Fruit fly (Drosophila melanogaster) whole organism, embryonic: ENCODE data around the gene CG31800.

ENCODE experiments used
- Atf-2 ChIP-seq: fragments of 200-800 bp; sonication (Bioruptor generic); optimal IDR thresholded peaks from 2 replicates; lab custom pipeline; 2016; ENCODE audit warnings: missing biosample characterization, missing genetic modification characterization
- Blimp-1 ChIP-seq: fragments of 200-800 bp; sonication (Bioruptor generic); optimal IDR thresholded peaks from 3 replicates; lab custom pipeline; 2018; ENCODE audit warnings: missing biosample characterization, missing genetic modification characterization, mild to moderate bottlenecking, moderate library complexity, missing genetic modification reagents
- CG10267 ChIP-seq: fragments of 200-800 bp; sonication (Bioruptor generic); optimal IDR thresholded peaks from 2 replicates; lab custom pipeline; 2018; ENCODE audit warnings: missing biosample characterization, mild to moderate bottlenecking, missing genetic modification characterization, moderate library complexity
- CG10431 ChIP-seq: fragments of 200-800 bp; sonication (Bioruptor generic); optimal IDR thresholded peaks from 3 replicates; lab custom pipeline; 2018; ENCODE audit warnings: missing biosample characterization, mild to moderate bottlenecking, missing genetic modification characterization
- CG10543 ChIP-seq: fragments of 200-800 bp; sonication (Bioruptor generic); optimal IDR thresholded peaks from 3 replicates; lab custom pipeline; 2017; ENCODE audit warnings: missing biosample characterization, mild to moderate bottlenecking, missing genetic modification characterization, moderate library complexity
- CG11398 ChIP-seq: fragments of 200-800 bp; sonication (Bioruptor generic); optimal IDR thresholded peaks from 2 replicates; lab custom pipeline; 2016; ENCODE audit warnings: missing biosample characterization, missing genetic modification characterization
- CG11504 ChIP-seq: fragments of 200-800 bp; sonication (Bioruptor generic); optimal IDR thresholded peaks from 3 replicates; lab custom pipeline; 2019; ENCODE audit warnings: missing biosample characterization, mild to moderate bottlenecking, missing genetic modification characterization, moderate library complexity
- CG11560 ChIP-seq: fragments of 200-800 bp; sonication (Bioruptor generic); IDR thresholded peaks from 3 replicates; pipeline ENCODE4 v1.3.6; 2022; ENCODE audit warnings: missing biosample characterization, missing genetic modification characterization
- CG11696 ChIP-seq: fragments of 200-800 bp; sonication (Bioruptor generic); IDR thresholded peaks from 2 replicates; pipeline ENCODE4 v1.3.6; 2022; ENCODE audit warnings: missing biosample characterization, missing genetic modification characterization
- CG12071 ChIP-seq: fragments of 200-800 bp; sonication (Bioruptor generic); optimal IDR thresholded peaks from 3 replicates; lab custom pipeline; 2018; ENCODE audit warnings: missing biosample characterization, mild to moderate bottlenecking, missing genetic modification characterization
- CG12391 ChIP-seq: fragments of 200-800 bp; sonication (Bioruptor generic); optimal IDR thresholded peaks from 3 replicates; lab custom pipeline; 2018; ENCODE audit warnings: missing biosample characterization, mild to moderate bottlenecking, missing genetic modification characterization, moderate library complexity
- CG15601 ChIP-seq: fragments of 200-800 bp; sonication (Bioruptor generic); optimal IDR thresholded peaks from 3 replicates; lab custom pipeline; 2019; ENCODE audit warnings: missing biosample characterization, mild to moderate bottlenecking, missing genetic modification characterization, moderate library complexity
- CG15696 ChIP-seq: fragments of 200-800 bp; sonication (Bioruptor generic); optimal IDR thresholded peaks from 2 replicates; lab custom pipeline; 2019; ENCODE audit warnings: missing biosample characterization, mild to moderate bottlenecking, missing genetic modification characterization, moderate library complexity
- CG18599 ChIP-seq: fragments of 200-800 bp; sonication (Bioruptor generic); optimal IDR thresholded peaks from 3 replicates; lab custom pipeline; 2017; ENCODE audit warnings: missing biosample characterization, missing genetic modification characterization, mild to moderate bottlenecking, moderate library complexity, missing genetic modification reagents
- CG2875 ChIP-seq: fragments of 200-800 bp; sonication (Bioruptor generic); optimal IDR thresholded peaks from 2 replicates; lab custom pipeline; 2017; ENCODE audit warnings: missing biosample characterization, mild to moderate bottlenecking, missing genetic modification characterization, missing genetic modification reagents
- CG30020 ChIP-seq: fragments of 200-800 bp; optimal IDR thresholded peaks from 2 replicates; lab custom pipeline; 2019; ENCODE audit warnings: missing biosample characterization, mild to moderate bottlenecking, missing genetic modification characterization, moderate library complexity
- CG31388 ChIP-seq: fragments of 200-800 bp; sonication (Bioruptor generic); optimal IDR thresholded peaks from 2 replicates; lab custom pipeline; 2016; ENCODE audit warnings: missing biosample characterization, missing genetic modification characterization
- CG32532 ChIP-seq: fragments of 200-800 bp; sonication (Bioruptor generic); IDR thresholded peaks from 2 replicates; pipeline ENCODE4 v1.3.6; 2022; ENCODE audit warnings: missing biosample characterization, missing genetic modification characterization
- CG4854 ChIP-seq: fragments of 200-800 bp; sonication (Bioruptor generic); optimal IDR thresholded peaks from 2 replicates; lab custom pipeline; 2016; ENCODE audit warnings: missing biosample characterization, missing genetic modification characterization, inconsistent platforms
- CG6791 ChIP-seq: fragments of 200-800 bp; sonication (Bioruptor generic); IDR thresholded peaks from 3 replicates; pipeline ENCODE4 v1.3.6; 2022; ENCODE audit warnings: missing biosample characterization, missing genetic modification characterization; ENCODE audit not compliant: partially characterized antibody
- CG9797 ChIP-seq: fragments of 200-800 bp; sonication (Bioruptor generic); optimal IDR thresholded peaks from 3 replicates; lab custom pipeline; 2018; ENCODE audit warnings: missing biosample characterization, mild to moderate bottlenecking, missing genetic modification characterization
- CoRest ChIP-seq: fragments of 200-800 bp; sonication (Bioruptor generic); optimal IDR thresholded peaks from 3 replicates; lab custom pipeline; 2018; ENCODE audit warnings: missing biosample characterization, mild to moderate bottlenecking, missing genetic modification characterization, moderate library complexity
- Dbx ChIP-seq: fragments of 200-800 bp; sonication (Bioruptor generic); IDR thresholded peaks from 3 replicates; pipeline ENCODE4 v1.3.6; 2022; ENCODE audit warnings: missing biosample characterization, missing genetic modification characterization
- Dip2 ChIP-seq: fragments of 200-800 bp; sonication (Bioruptor generic); IDR thresholded peaks from 2 replicates; pipeline ENCODE4 v1.3.6; 2022; ENCODE audit warnings: missing biosample characterization, missing genetic modification characterization
- Ets97D ChIP-seq: fragments of 200-800 bp; sonication (Bioruptor generic); optimal IDR thresholded peaks from 3 replicates; lab custom pipeline; 2016; ENCODE audit warnings: missing biosample characterization, missing genetic modification characterization
- Lim3 ChIP-seq: fragments of 200-800 bp; sonication (Bioruptor generic); IDR thresholded peaks from 2 replicates; pipeline ENCODE4 v1.3.6; 2022; ENCODE audit warnings: missing biosample characterization, missing genetic modification characterization
- NFAT ChIP-seq: fragments of 200-800 bp; sonication (Bioruptor generic); IDR thresholded peaks from 2 replicates; pipeline ENCODE4 v1.3.6; 2022; ENCODE audit warnings: missing biosample characterization, missing genetic modification characterization
- Neu2 ChIP-seq: fragments of 200-800 bp; sonication (Bioruptor generic); optimal IDR thresholded peaks from 3 replicates; lab custom pipeline; 2016; ENCODE audit warnings: missing biosample characterization, missing genetic modification characterization, borderline replicate concordance
- Nf-YB ChIP-seq: fragments of 200-800 bp; sonication (Bioruptor generic); optimal IDR thresholded peaks from 3 replicates; lab custom pipeline; 2019; ENCODE audit warnings: missing biosample characterization, mild to moderate bottlenecking, missing genetic modification characterization, moderate library complexity
- Opbp ChIP-seq: fragments of 200-800 bp; sonication (Bioruptor generic); IDR thresholded peaks from 3 replicates; pipeline ENCODE4 v1.3.6; 2022; ENCODE audit warnings: missing biosample characterization, missing genetic modification characterization; ENCODE audit not compliant: partially characterized antibody
- Taf1 ChIP-seq: fragments of 200-800 bp; sonication (Bioruptor generic); IDR thresholded peaks from 2 replicates; pipeline ENCODE4 v1.3.6; 2022; ENCODE audit warnings: missing biosample characterization, missing genetic modification characterization
- bab2 ChIP-seq: fragments of 200-800 bp; sonication (Bioruptor generic); optimal IDR thresholded peaks from 2 replicates; lab custom pipeline; 2016; ENCODE audit warnings: missing biosample characterization, missing genetic modification characterization
- cas ChIP-seq: fragments of 200-800 bp; sonication (Bioruptor generic); IDR thresholded peaks from 2 replicates; pipeline ENCODE4 v1.3.6; 2022; ENCODE audit warnings: missing biosample characterization, missing genetic modification characterization
- cwo ChIP-seq: fragments of 200-800 bp; sonication (Bioruptor generic); optimal IDR thresholded peaks from 3 replicates; lab custom pipeline; 2017; ENCODE audit warnings: missing biosample characterization, missing genetic modification characterization, mild to moderate bottlenecking, moderate library complexity, missing genetic modification reagents
- fru ChIP-seq: fragments of >200 bp; optimal IDR thresholded peaks from 2 replicates; lab custom pipeline; 2017
- ftz-f1 ChIP-seq: fragments of 200-800 bp; sonication (Bioruptor generic); optimal IDR thresholded peaks from 2 replicates; lab custom pipeline; 2016; ENCODE audit warnings: missing biosample characterization, missing genetic modification characterization
- gsb ChIP-seq: fragments of 200-800 bp; sonication (Bioruptor generic); IDR thresholded peaks from 2 replicates; pipeline ENCODE4 v1.3.6; 2022; ENCODE audit warnings: missing biosample characterization, missing genetic modification characterization
- ham ChIP-seq: fragments of 200-800 bp; sonication (Bioruptor generic); IDR thresholded peaks from 2 replicates; pipeline ENCODE4 v1.3.6; 2022; ENCODE audit warnings: missing biosample characterization, missing genetic modification characterization
- insv ChIP-seq, 2 experiments: fragments of 200-800 bp; sonication (Bioruptor generic); optimal IDR thresholded peaks; 3 replicates each; lab custom pipeline; 2016 to 2018; ENCODE audit warnings: missing biosample characterization in 2 of 2, missing genetic modification characterization in 2 of 2
- nom ChIP-seq: fragments of 200-800 bp; sonication (Bioruptor generic); optimal IDR thresholded peaks from 2 replicates; lab custom pipeline; 2017; ENCODE audit warnings: missing biosample characterization, missing genetic modification characterization, mild to moderate bottlenecking, moderate library complexity, missing genetic modification reagents
- row ChIP-seq: fragments of 200-800 bp; sonication (Bioruptor generic); IDR thresholded peaks from 3 replicates; pipeline ENCODE4 v1.3.6; 2022; ENCODE audit warnings: missing biosample characterization, missing genetic modification characterization
- sens-2 ChIP-seq: fragments of 200-800 bp; sonication (Bioruptor generic); IDR thresholded peaks from 2 replicates; pipeline ENCODE4 v1.3.6; 2022; ENCODE audit warnings: missing biosample characterization, missing genetic modification characterization
- slbo ChIP-seq: fragments of 200-800 bp; sonication (Bioruptor generic); IDR thresholded peaks from 2 replicates; pipeline ENCODE4 v1.3.6; 2022; ENCODE audit warnings: missing biosample characterization, missing genetic modification characterization
- slp2 ChIP-seq: fragments of 200-800 bp; sonication (Bioruptor generic); optimal IDR thresholded peaks from 2 replicates; lab custom pipeline; 2016; ENCODE audit warnings: missing biosample characterization, missing genetic modification characterization
- stwl ChIP-seq: fragments of 200-800 bp; sonication (Bioruptor generic); optimal IDR thresholded peaks from 3 replicates; lab custom pipeline; 2018; ENCODE audit warnings: missing biosample characterization, mild to moderate bottlenecking, missing genetic modification characterization, moderate library complexity
- tll ChIP-seq, 2 experiments: fragments of 200-800 bp in 1 of 2; fragments of >200 bp in 1 of 2; sonication (Bioruptor generic) in 1 of 2; optimal IDR thresholded peaks; 2 replicates each; lab custom pipeline; 2017 to 2019; ENCODE audit warnings: missing biosample characterization in 2 of 2, missing genetic modification characterization in 2 of 2, mild to moderate bottlenecking in 1 of 2, moderate library complexity in 1 of 2
- trem ChIP-seq: fragments of 200-800 bp; optimal IDR thresholded peaks from 3 replicates; lab custom pipeline; 2019; ENCODE audit warnings: missing biosample characterization, mild to moderate bottlenecking, missing genetic modification characterization, moderate library complexity
- unc-4 ChIP-seq: fragments of 200-800 bp; sonication (Bioruptor generic); IDR thresholded peaks from 2 replicates; pipeline ENCODE4 v1.3.6; 2022; ENCODE audit warnings: missing biosample characterization, missing genetic modification characterization; ENCODE audit not compliant: partially characterized antibody
- yki ChIP-seq: fragments of >200 bp; optimal IDR thresholded peaks from 3 replicates; lab custom pipeline; 2018
- z ChIP-seq: fragments of 200-800 bp; sonication (Bioruptor generic); IDR thresholded peaks from 3 replicates; pipeline ENCODE4 v1.3.6; 2022; ENCODE audit warnings: missing biosample characterization, missing genetic modification characterization

CG31800 gene

dm6 chr2L:19053860-19054515, 19.6 kb upstream of the CG31800 start, which contains the start of gene CG10492:
CG10492 (plus strand) TSS chr2L:19054078.
- peak; percentile 92 for TF ChIP-seq CG9797
- TF ChIP-seq gsb (GFP tag; lab: Robert Waterston, UW) = no peak
- TF ChIP-seq Dip2 (GFP tag; lab: Robert Waterston, UW) = no peak
- no peak for TF ChIP-seq Atf-2 (GFP tag; lab: Kevin White, UChicago)
- no peak for TF ChIP-seq Lim3 (GFP tag; lab: Robert Waterston, UW)
- TF ChIP-seq CG11398 (GFP tag; lab: Kevin White, UChicago) = no peak
- TF ChIP-seq CG18599 = no peak
- no peak for TF ChIP-seq Neu2
- TF ChIP-seq unc-4 (GFP tag; lab: Robert Waterston, UW) = no peak
- TF ChIP-seq row (GFP tag; lab: Robert Waterston, UW) = peak; percentile 34; the same call in 2 of the 3 replicates
- TF ChIP-seq stwl (tag; lab: Kevin White, UChicago) = peak; percentile 51
- TF ChIP-seq yki (lab: Kevin White, UChicago) = no peak
- TF ChIP-seq Blimp-1 (GFP tag; lab: Kevin White, UChicago) = no peak
- TF ChIP-seq tll (GFP tag; optimal IDR thresholded peaks at IDR 0.05; lab: Kevin White, UChicago) = no peak
- TF ChIP-seq CG4854 (GFP tag; lab: Kevin White, UChicago) = no peak
- peak; percentile 28 for TF ChIP-seq nom
- TF ChIP-seq CG12391 = peak; percentile 7
- TF ChIP-seq ham (GFP tag; lab: Robert Waterston, UW) = no peak
- TF ChIP-seq z (GFP tag; lab: Robert Waterston, UW) = 0 out of 3 replicates have a peak, but pooled peaks have one; percentile 14
- TF ChIP-seq CG10543 (GFP tag; lab: Kevin White, UChicago) = peak; percentile 28
- TF ChIP-seq CG32532 (GFP tag; lab: Robert Waterston, UW) = peak; percentile 34; the same call in 1 of the 2 replicates
- TF ChIP-seq CG15601 (tag; lab: Kevin White, UChicago) = no peak
- TF ChIP-seq CG11504 = peak; percentile 26
- peak; percentile 42 for TF ChIP-seq CoRest
- no peak for TF ChIP-seq Dbx (GFP tag; lab: Robert Waterston, UW)
- TF ChIP-seq CG12071 (GFP tag; lab: Kevin White, UChicago) = no peak
- peak in 1 of 2 experiments; percentile 32 for TF ChIP-seq insv (GFP tag; optimal IDR thresholded peaks at IDR 0.05; lab: Kevin White, UChicago)
- no peak for TF ChIP-seq CG11560 (tag; lab: Robert Waterston, UW)
- TF ChIP-seq fru (lab: Kevin White, UChicago) = peak; percentile 44
- TF ChIP-seq CG15696 (tag; lab: Kevin White, UChicago) = no peak
- no peak for TF ChIP-seq CG11696 (GFP tag; lab: Robert Waterston, UW)
- TF ChIP-seq CG31388 (GFP tag; lab: Kevin White, UChicago) = no peak
- TF ChIP-seq CG2875 = no peak
- TF ChIP-seq bab2 (GFP tag; lab: Kevin White, UChicago) = no peak
- no peak for TF ChIP-seq sens-2
- TF ChIP-seq Nf-YB (GFP tag; lab: Kevin White, UChicago) = no peak
- TF ChIP-seq Opbp (GFP tag; lab: Robert Waterston, UW) = peak; percentile 51; the same call in 1 of the 3 replicates
- peak; percentile 65 for TF ChIP-seq Ets97D (GFP tag; lab: Kevin White, UChicago)
- TF ChIP-seq NFAT (GFP tag; lab: Robert Waterston, UW) = peak; percentile 52
- TF ChIP-seq CG6791 (GFP tag; lab: Robert Waterston, UW) = peak; percentile 55; the same call in 1 of the 3 replicates
- peak; percentile 90 for TF ChIP-seq trem (tag; lab: Kevin White, UChicago)
- TF ChIP-seq cas (GFP tag; lab: Robert Waterston, UW) = no peak
- TF ChIP-seq cwo = no peak
- no peak for TF ChIP-seq slp2 (GFP tag; lab: Kevin White, UChicago)
- TF ChIP-seq CG30020 = peak; percentile 49
- peak; percentile 81 for TF ChIP-seq ftz-f1 (GFP tag; lab: Kevin White, UChicago)
- TF ChIP-seq slbo (GFP tag; lab: Robert Waterston, UW) = no peak
- peak; percentile 66 for TF ChIP-seq CG10267 (tag; lab: Kevin White, UChicago)
- TF ChIP-seq CG10431 (GFP tag; lab: Kevin White, UChicago) = no peak
- TF ChIP-seq Taf1 (GFP tag; lab: Robert Waterston, UW) = no peak
